Worm (Caenorhabditis elegans) whole organism, L4/young adult: Measurements from ENCODE around the gene mpdu-1.

Source experiments
- W03F9.2 ChIP-seq: fragments of 150-350 bp; optimal IDR thresholded peaks from 2 replicates; lab custom pipeline; 2014; ENCODE audit warnings: missing biosample characterization, missing genetic modification characterization
- dao-5 ChIP-seq: sonication (generic microtip); optimal IDR thresholded peaks from 2 replicates; lab custom pipeline; 2016; ENCODE audit warnings: missing genotype, missing genetic modification characterization, moderate library complexity, missing compliant biosample characterization
- him-1 ChIP-seq: sonication (generic microtip); optimal IDR thresholded peaks from 2 replicates; lab custom pipeline; 2016; ENCODE audit warnings: missing genotype, missing genetic modification reagents, missing genetic modification characterization, missing compliant biosample characterization

The mpdu-1 gene

ce11 chrV:8383716-8384115 is 24.8 kb upstream of the mpdu-1 start, which contains the start of gene F52E1.14:
Gene F52E1.14, plus strand, starts transcription at chrV:8383922.
- no peak for TF ChIP-seq W03F9.2 (tag; lab: Kevin White, UChicago)
- no peak for TF ChIP-seq him-1 (tag; lab: Kevin White, UChicago)
- TF ChIP-seq dao-5 (tag; lab: Kevin White, UChicago), result no peak

- TF ChIP-seq W03F9.2 (tag; lab: Kevin White, UChicago) (no peak), dao-5 (tag; lab: Kevin White, UChicago) (no peak), him-1 (tag; lab: Kevin White, UChicago) (no peak)
Measured at ce11 chrV:8380076-8380475, 21.1 kb upstream of the mpdu-1 start.

- TF ChIP-seq W03F9.2 (tag; lab: Kevin White, UChicago) (no peak), him-1 (tag; lab: Kevin White, UChicago) (no peak), dao-5 (tag; lab: Kevin White, UChicago) (no peak)
Measured at ce11 chrV:8379206-8379605, 20.2 kb upstream of the mpdu-1 start, which contains the start of gene F52E1.5. Gene F52E1.5, plus strand, starts transcription at chrV:8379506.

- no peak for TF ChIP-seq W03F9.2 (tag; lab: Kevin White, UChicago)
- no peak for TF ChIP-seq dao-5 (tag; lab: Kevin White, UChicago)
- no peak for TF ChIP-seq him-1 (tag; lab: Kevin White, UChicago)
Measured at ce11 chrV:8375849-8376248, 16.9 kb upstream of the mpdu-1 start, which contains the start of gene F38E1.3. Gene F38E1.3, plus strand, starts transcription at chrV:8376149.

- TF ChIP-seq him-1 (tag; lab: Kevin White, UChicago), result no peak
- TF ChIP-seq W03F9.2 (tag; lab: Kevin White, UChicago), result no peak
- no peak for TF ChIP-seq dao-5 (tag; lab: Kevin White, UChicago)
Measured at ce11 chrV:8375419-8375818, 16.5 kb upstream of the mpdu-1 start, which contains the start of gene F38E1.10. Gene F38E1.10, minus strand, starts transcription at chrV:8375519.

ce11 chrV:8370705-8371104 is 11.7 kb upstream of the mpdu-1 start, which contains the start of gene gpa-2:
Gene gpa-2, plus strand, starts transcription at chrV:8371005.
- TF ChIP-seq W03F9.2 (tag; lab: Kevin White, UChicago) (no peak), dao-5 (tag; lab: Kevin White, UChicago) (no peak), him-1 (tag; lab: Kevin White, UChicago) (no peak)

ce11 chrV:8359792-8360191 is 829 bp upstream of the mpdu-1 start, which contains the start of gene F38E1.6:
Gene F38E1.6, plus strand, starts transcription at chrV:8360092.
- TF ChIP-seq him-1 (tag; lab: Kevin White, UChicago) (no peak), W03F9.2 (tag; lab: Kevin White, UChicago) (no peak), dao-5 (tag; lab: Kevin White, UChicago) (no peak)

- TF ChIP-seq W03F9.2 (tag; lab: Kevin White, UChicago), result no peak
- no peak for TF ChIP-seq him-1 (tag; lab: Kevin White, UChicago)
- no peak for TF ChIP-seq dao-5 (tag; lab: Kevin White, UChicago)
Measured at ce11 chrV:8358702-8359101, 261 bp downstream of the mpdu-1 start.

- TF ChIP-seq dao-5 (tag; lab: Kevin White, UChicago), result no peak
- no peak for TF ChIP-seq him-1 (tag; lab: Kevin White, UChicago)
- no peak for TF ChIP-seq W03F9.2 (tag; lab: Kevin White, UChicago)
Measured at ce11 chrV:8357756-8358155, 1.2 kb downstream of the mpdu-1 start.

ce11 chrV:8355435-8356212 is 3.3 kb downstream of the mpdu-1 start, which contains the start of gene mom-2:
Gene mom-2, plus strand, starts transcription at chrV:8355988.
- TF ChIP-seq him-1 (tag; lab: Kevin White, UChicago) (no peak), dao-5 (tag; lab: Kevin White, UChicago) (no peak), W03F9.2 (tag; lab: Kevin White, UChicago) (no peak)

- no peak for TF ChIP-seq dao-5 (tag; lab: Kevin White, UChicago)
- no peak for TF ChIP-seq him-1 (tag; lab: Kevin White, UChicago)
- no peak for TF ChIP-seq W03F9.2 (tag; lab: Kevin White, UChicago)
Measured at ce11 chrV:8351371-8351770, 7.6 kb downstream of the mpdu-1 start, which contains the start of gene srsx-22. Gene srsx-22, plus strand, starts transcription at chrV:8351671.

- TF ChIP-seq dao-5 (tag; lab: Kevin White, UChicago) (no peak), him-1 (tag; lab: Kevin White, UChicago) (no peak), W03F9.2 (tag; lab: Kevin White, UChicago) (no peak)
Measured at ce11 chrV:8349950-8350349, 9.0 kb downstream of the mpdu-1 start.

- TF ChIP-seq W03F9.2 (tag; lab: Kevin White, UChicago), result peak; percentile 67
- no peak for TF ChIP-seq dao-5 (tag; lab: Kevin White, UChicago)
- TF ChIP-seq him-1 (tag; lab: Kevin White, UChicago), result peak; percentile 50
Measured at ce11 chrV:8348959-8349389, 10.0 kb downstream of the mpdu-1 start.
